Fruit fly (Drosophila melanogaster) whole organism: ENCODE data around the gene CG34134.

ENCODE experiments used
- pan ChIP-seq: fragments of >200 bp; optimal IDR thresholded peaks from 2 replicates; lab custom pipeline; 2017
- usp ChIP-seq: fragments of >200 bp; optimal IDR thresholded peaks from 2 replicates; lab custom pipeline; 2017; ENCODE audit warnings: missing biosample characterization, missing genetic modification characterization, mixed read lengths

dm6 chr2L:8170600-8171182, 19.9 kb downstream of the CG34134 start:
- TF ChIP-seq pan (lab: Kevin White, UChicago) (no peak), usp (GFP tag; lab: Kevin White, UChicago) (no peak)
